Fruit fly (Drosophila melanogaster) S2 (cell line): ENCODE data around the gene Thor.

ENCODE experiments used
- CG8478 ChIP-seq: fragments of >200 bp; optimal IDR thresholded peaks from 2 replicates; lab custom pipeline; 2018
- CTCF ChIP-seq, 2 experiments: fragments of >200 bp; optimal IDR thresholded peaks; 2 replicates each; lab custom pipeline; 2018

DNA sequence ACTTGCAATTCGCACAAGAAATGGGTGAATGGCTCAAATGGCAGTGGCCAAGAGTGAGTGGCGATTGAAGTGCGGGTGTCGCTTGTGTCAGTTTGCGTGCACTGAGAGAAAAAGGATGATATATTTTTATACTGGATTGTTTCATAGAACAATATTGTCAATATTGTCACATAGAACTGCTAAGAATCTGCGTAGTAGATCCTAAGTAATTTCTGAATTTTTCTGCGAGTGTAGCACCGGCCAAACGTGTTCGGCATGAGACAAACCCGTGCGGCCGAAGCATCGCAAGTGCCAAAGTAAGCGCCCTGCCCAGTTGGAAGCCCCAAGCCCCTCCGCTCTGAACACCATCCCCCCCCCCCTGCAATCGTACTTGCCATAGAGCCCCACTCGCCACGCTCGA, 37.9 kb upstream of the Thor start:
- TF ChIP-seq CTCF (optimal IDR thresholded peaks at IDR 0.05; lab: Kevin White, UChicago) (no peak), CG8478 (lab: Kevin White, UChicago) (no peak)
